Fruit fly (Drosophila melanogaster) whole organism, adult: Measurements from ENCODE around the gene CG43169.

ENCODE experiments used
- CG12768 ChIP-seq: fragments of 200-800 bp; sonication (Bioruptor generic); optimal IDR thresholded peaks from 2 replicates; lab custom pipeline; 2017; ENCODE audit warnings: missing biosample characterization, missing genetic modification characterization, mild to moderate bottlenecking, moderate library complexity, missing genetic modification reagents
- CG1620 ChIP-seq: fragments of 200-800 bp; sonication (Bioruptor generic); optimal IDR thresholded peaks from 2 replicates; lab custom pipeline; 2016; ENCODE audit warnings: missing biosample characterization, missing genetic modification characterization
- CG33017 ChIP-seq: fragments of 200-800 bp; sonication (Bioruptor generic); optimal IDR thresholded peaks from 2 replicates; lab custom pipeline; 2018; ENCODE audit warnings: missing biosample characterization, mild to moderate bottlenecking, missing genetic modification characterization, moderate library complexity
- Clk ChIP-seq: fragments of 200-800 bp; sonication (Bioruptor generic); optimal IDR thresholded peaks from 2 replicates; lab custom pipeline; 2017; ENCODE audit warnings: missing biosample characterization, missing genetic modification characterization
- Crg-1 ChIP-seq: fragments of 200-800 bp; sonication (Bioruptor generic); optimal IDR thresholded peaks from 2 replicates; lab custom pipeline; 2016; ENCODE audit warnings: missing biosample characterization, missing genetic modification characterization
- pad ChIP-seq: fragments of 200-800 bp; sonication (Bioruptor generic); optimal IDR thresholded peaks from 3 replicates; lab custom pipeline; 2017; ENCODE audit warnings: missing biosample characterization, missing genetic modification characterization, mild to moderate bottlenecking, moderate library complexity, missing genetic modification reagents
- tj ChIP-seq: fragments of 200-800 bp; sonication (Bioruptor generic); optimal IDR thresholded peaks from 3 replicates; lab custom pipeline; 2017; ENCODE audit warnings: missing biosample characterization, mild to moderate bottlenecking, missing genetic modification characterization, moderate library complexity

dm6 chr3L:8865185-8865584, 23.2 kb downstream of the CG43169 start:
- TF ChIP-seq Crg-1 (GFP tag; lab: Kevin White, UChicago), result no peak
- no peak for TF ChIP-seq CG12768 (GFP tag; lab: Kevin White, UChicago)
- no peak for TF ChIP-seq CG33017
- TF ChIP-seq pad, result no peak
- TF ChIP-seq CG1620 (GFP tag; lab: Kevin White, UChicago), result no peak
- TF ChIP-seq tj (GFP tag; lab: Kevin White, UChicago), result no peak
- TF ChIP-seq Clk, result no peak
